Fruit fly (Drosophila melanogaster): Measurements from ENCODE around the gene Flacc.

DNA sequence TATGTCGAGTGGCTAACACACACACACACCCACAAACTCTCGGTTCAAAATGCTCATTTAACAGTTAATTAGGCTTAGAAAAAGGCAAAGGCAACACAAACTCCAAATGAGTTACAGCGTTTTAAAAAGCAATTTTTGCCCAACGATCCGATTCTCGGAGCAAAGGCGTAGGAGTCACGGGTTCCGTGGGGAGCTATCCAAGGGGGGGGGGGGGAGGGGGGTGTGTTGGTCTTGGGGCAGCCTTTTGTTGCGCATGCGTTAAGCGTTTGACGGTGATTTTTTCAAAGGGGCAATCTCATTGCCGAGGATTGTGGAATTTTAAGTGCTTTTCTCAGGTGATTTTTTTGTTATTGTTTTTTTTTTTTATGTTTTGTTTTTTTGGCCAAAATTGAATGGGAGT lies 49.2 kb upstream of the Flacc start:
- no peak for TF ChIP-seq ttk (optimal IDR thresholded peaks at IDR 0.05)
- no peak for TF ChIP-seq insv (optimal IDR thresholded peaks at IDR 0.05)
- no peak for TF ChIP-seq psq (optimal IDR thresholded peaks at IDR 0.05)
- no peak for TF ChIP-seq h (optimal IDR thresholded peaks at IDR 0.05)
- TF ChIP-seq Myc (optimal IDR thresholded peaks at IDR 0.05): no peak
- TF ChIP-seq Sin3A (optimal IDR thresholded peaks at IDR 0.05): no peak
